Worm (Caenorhabditis elegans) whole organism, L4 larva: Measurements from ENCODE around the gene F59A6.2.

Experiments used
- F37D6.2 ChIP-seq: sonication (generic microtip); optimal IDR thresholded peaks from 2 replicates; lab custom pipeline; 2016; ENCODE audit warnings: mild to moderate bottlenecking, missing genetic modification characterization, missing compliant biosample characterization
- T26A8.4 ChIP-seq: fragments of 200-800 bp; sonication (Bioruptor generic); IDR thresholded peaks from 2 replicates; pipeline ENCODE4 v1.3.6; 2022; ENCODE audit warnings: missing genetic modification characterization, missing compliant biosample characterization
- Y48G9A.11 ChIP-seq: fragments of 200-800 bp; sonication (Bioruptor generic); IDR thresholded peaks from 2 replicates; pipeline ENCODE4 v1.3.6; 2022; ENCODE audit warnings: missing genetic modification reagents, missing genetic modification characterization, missing compliant biosample characterization
- ZK546.5 ChIP-seq, 2 experiments: sonication (generic microtip); optimal IDR thresholded peaks; 2 replicates each; lab custom pipeline; 2017; ENCODE audit warnings: missing biosample characterization in 2 of 2, missing genetic modification characterization in 2 of 2
- aha-1 ChIP-seq: fragments of 150-350 bp; peaks from one replicate; lab custom pipeline; 2014; ENCODE audit warnings: missing biosample characterization, missing genetic modification characterization
- arid-1 ChIP-seq: fragments of 200-800 bp; sonication (Bioruptor generic); conservative IDR thresholded peaks from 2 replicates; pipeline ENCODE4 v1.3.6; 2022; ENCODE audit warnings: missing genetic modification reagents, missing genetic modification characterization, missing compliant biosample characterization
- attf-4 ChIP-seq: sonication (generic microtip); optimal IDR thresholded peaks from 3 replicates; lab custom pipeline; 2017; ENCODE audit warnings: missing biosample characterization, missing genetic modification characterization
- ceh-20 ChIP-seq: fragments of 200-800 bp; sonication (Bioruptor generic); IDR thresholded peaks from 2 replicates; pipeline ENCODE4 v1.3.6; 2022; ENCODE audit warnings: missing genetic modification reagents, missing genetic modification characterization, missing compliant biosample characterization
- ceh-32 ChIP-seq: sonication (generic microtip); optimal IDR thresholded peaks from 2 replicates; lab custom pipeline; 2016; ENCODE audit warnings: mild to moderate bottlenecking, missing genetic modification characterization, missing compliant biosample characterization; ENCODE audit not compliant: poor library complexity
- ceh-82 ChIP-seq: sonication (generic microtip); optimal IDR thresholded peaks from 2 replicates; lab custom pipeline; 2017; ENCODE audit warnings: missing biosample characterization, missing genetic modification characterization
- ces-1 ChIP-seq: fragments of 150-350 bp; sonication (generic microtip); optimal IDR thresholded peaks from 4 replicates; lab custom pipeline; 2014; ENCODE audit warnings: missing biosample characterization, missing genetic modification reagents, missing genetic modification characterization
- ctbp-1 ChIP-seq: fragments of 200-800 bp; sonication (Bioruptor generic); IDR thresholded peaks from 2 replicates; pipeline ENCODE4 v1.3.6; 2022; ENCODE audit warnings: missing genetic modification reagents, missing genetic modification characterization, missing compliant biosample characterization
- daf-8 ChIP-seq: fragments of 200-800 bp; sonication (Bioruptor generic); IDR thresholded peaks from 2 replicates; pipeline ENCODE4 v1.3.6; 2022; ENCODE audit warnings: missing genetic modification characterization, missing compliant biosample characterization
- dmd-6 ChIP-seq: fragments of 200-800 bp; sonication (Bioruptor generic); IDR thresholded peaks from 2 replicates; pipeline ENCODE4 v1.3.6; 2022; ENCODE audit warnings: missing genetic modification reagents, missing genetic modification characterization, missing compliant biosample characterization
- dpl-1 ChIP-seq: fragments of 150-350 bp; optimal IDR thresholded peaks from 2 replicates; lab custom pipeline; 2014; ENCODE audit warnings: missing biosample characterization, missing genetic modification reagents, missing genetic modification characterization
- egl-27 ChIP-seq: sonication (generic microtip); optimal IDR thresholded peaks from 3 replicates; lab custom pipeline; 2017; ENCODE audit warnings: missing biosample characterization, missing genetic modification reagents, missing genetic modification characterization
- fkh-10 ChIP-seq: fragments of 150-350 bp; optimal IDR thresholded peaks from 2 replicates; lab custom pipeline; 2014; ENCODE audit warnings: missing biosample characterization, missing genetic modification reagents, missing genetic modification characterization
- fos-1 ChIP-seq: fragments of 150-350 bp; optimal IDR thresholded peaks from 2 replicates; lab custom pipeline; 2014; ENCODE audit warnings: missing biosample characterization, missing genetic modification characterization
- hif-1 ChIP-seq, 2 experiments: sonication (generic microtip); optimal IDR thresholded peaks; 2 replicates each; lab custom pipeline; 2016 to 2017; ENCODE audit warnings: missing compliant biosample characterization in 2 of 2, missing genetic modification characterization in 2 of 2, missing genetic modification reagents in 2 of 2, missing genotype in 2 of 2, mild to moderate bottlenecking in 1 of 2
- hlh-11 ChIP-seq: fragments of 200-800 bp; sonication (Bioruptor generic); optimal IDR thresholded peaks from 2 replicates; lab custom pipeline; 2018; ENCODE audit warnings: mild to moderate bottlenecking, missing genetic modification characterization, missing compliant biosample characterization
- hlh-30 ChIP-seq: sonication (generic microtip); optimal IDR thresholded peaks from 2 replicates; lab custom pipeline; 2017; ENCODE audit warnings: antibody characterized with exemption, mild to moderate bottlenecking, missing genetic modification characterization, missing compliant biosample characterization; ENCODE audit not compliant: insufficient read depth
- jun-1 ChIP-seq: fragments of 150-350 bp; optimal IDR thresholded peaks from 2 replicates; lab custom pipeline; 2014; ENCODE audit warnings: missing biosample characterization, missing genetic modification reagents, missing genetic modification characterization
- lir-3 ChIP-seq: sonication (generic microtip); optimal IDR thresholded peaks from 2 replicates; lab custom pipeline; 2016; ENCODE audit warnings: mild to moderate bottlenecking, missing genetic modification characterization, missing compliant biosample characterization
- mdl-1 ChIP-seq, 2 experiments: fragments of 150-350 bp in 1 of 2; sonication (generic microtip) in 1 of 2; optimal IDR thresholded peaks; 2 replicates each; lab custom pipeline; 2014 to 2017; ENCODE audit warnings: missing biosample characterization in 2 of 2, missing genetic modification characterization in 2 of 2
- mep-1 ChIP-seq: fragments of 150-350 bp; sonication (generic microtip); optimal IDR thresholded peaks from 3 replicates; lab custom pipeline; 2014; ENCODE audit warnings: missing biosample characterization, missing genetic modification characterization
- mes-2 ChIP-seq: sonication (generic microtip); optimal IDR thresholded peaks from 2 replicates; lab custom pipeline; 2016; ENCODE audit warnings: missing genotype, mild to moderate bottlenecking, missing genetic modification characterization, missing compliant biosample characterization; ENCODE audit not compliant: poor library complexity, severe bottlenecking
- mxl-3 ChIP-seq: fragments of 200-800 bp; sonication (Bioruptor generic); optimal IDR thresholded peaks from 2 replicates; lab custom pipeline; 2018; ENCODE audit warnings: mild to moderate bottlenecking, missing genetic modification characterization, missing compliant biosample characterization
- nhr-102 ChIP-seq: sonication (generic microtip); optimal IDR thresholded peaks from 2 replicates; lab custom pipeline; 2016; ENCODE audit warnings: mild to moderate bottlenecking, missing genetic modification characterization, moderate library complexity, missing compliant biosample characterization
- nhr-11 ChIP-seq: fragments of 150-350 bp; optimal IDR thresholded peaks from 2 replicates; lab custom pipeline; 2014; ENCODE audit warnings: missing biosample characterization, missing genetic modification characterization
- nhr-25 ChIP-seq: sonication (generic microtip); optimal IDR thresholded peaks from 2 replicates; lab custom pipeline; 2017; ENCODE audit warnings: missing genetic modification characterization, mild to moderate bottlenecking, missing compliant biosample characterization, antibody characterized with exemption, moderate library complexity, borderline replicate concordance; ENCODE audit not compliant: insufficient read depth
- nhr-28 ChIP-seq: fragments of 150-350 bp; optimal IDR thresholded peaks from 2 replicates; lab custom pipeline; 2014; ENCODE audit warnings: missing biosample characterization, missing genetic modification characterization
- nhr-41 ChIP-seq: fragments of 200-800 bp; sonication (Bioruptor generic); IDR thresholded peaks from 2 replicates; pipeline ENCODE4 v1.3.6; 2022; ENCODE audit warnings: missing genetic modification reagents, missing genetic modification characterization, missing compliant biosample characterization
- nhr-48 ChIP-seq: sonication (generic microtip); optimal IDR thresholded peaks from 2 replicates; lab custom pipeline; 2016; ENCODE audit warnings: mild to moderate bottlenecking, missing genetic modification characterization, missing compliant biosample characterization
- nhr-6 ChIP-seq: fragments of 150-350 bp; optimal IDR thresholded peaks from 2 replicates; lab custom pipeline; 2014; ENCODE audit warnings: missing biosample characterization, missing genetic modification characterization
- pha-4 ChIP-seq, 2 experiments: fragments of 150-350 bp in 1 of 2; fragments of 200-800 bp in 1 of 2; sonication (Bioruptor generic) in 1 of 2; IDR thresholded peaks in 1 of 2; optimal IDR thresholded peaks in 1 of 2; 2 replicates each; pipeline versions ENCODE4 v1.3.6 to Lab custom; 2014 to 2022; ENCODE audit warnings: missing genetic modification characterization in 2 of 2, missing genetic modification reagents in 2 of 2, missing biosample characterization in 1 of 2, missing compliant biosample characterization in 1 of 2
- php-3 ChIP-seq: fragments of 200-800 bp; sonication (Bioruptor generic); IDR thresholded peaks from 2 replicates; pipeline ENCODE4 v1.3.6; 2022; ENCODE audit warnings: missing genetic modification reagents, missing genetic modification characterization, missing compliant biosample characterization
- rbr-2 ChIP-seq: sonication (generic microtip); optimal IDR thresholded peaks from 2 replicates; lab custom pipeline; 2016; ENCODE audit warnings: missing genotype, missing genetic modification characterization, missing compliant biosample characterization
- set-16 ChIP-seq: fragments of 200-800 bp; sonication (Bioruptor generic); IDR thresholded peaks from 2 replicates; pipeline ENCODE4 v1.3.6; 2022; ENCODE audit warnings: missing genetic modification reagents, missing genetic modification characterization, missing compliant biosample characterization
- unc-130 ChIP-seq: sonication (generic microtip); optimal IDR thresholded peaks from 2 replicates; lab custom pipeline; 2016; ENCODE audit warnings: missing genetic modification reagents, missing genetic modification characterization, missing compliant biosample characterization
- unc-62 ChIP-seq, 3 experiments: fragments of 150-350 bp in 1 of 3; sonication (generic microtip); optimal IDR thresholded peaks in 2 of 3; peaks in 1 of 3; 1 replicate in 1 of 3; 2 replicates in 2 of 3; lab custom pipeline; 2014 to 2017; ENCODE audit warnings: missing biosample characterization in 3 of 3, missing genetic modification characterization in 3 of 3, missing genetic modification reagents in 3 of 3, missing genotype in 1 of 3
- vab-7 ChIP-seq: fragments of 200-800 bp; sonication (Bioruptor generic); IDR thresholded peaks from 2 replicates; pipeline ENCODE4 v1.3.6; 2022; ENCODE audit warnings: missing genetic modification reagents, missing genetic modification characterization, missing compliant biosample characterization
- zfp-3 ChIP-seq: fragments of 200-800 bp; sonication (Bioruptor generic); conservative IDR thresholded peaks from 2 replicates; pipeline ENCODE4 v1.3.6; 2022; ENCODE audit warnings: missing genetic modification reagents, missing genetic modification characterization, missing compliant biosample characterization
- zip-2 ChIP-seq: fragments of 150-350 bp; optimal IDR thresholded peaks from 2 replicates; lab custom pipeline; 2014; ENCODE audit warnings: missing biosample characterization, missing genetic modification characterization
- ztf-7 ChIP-seq: fragments of 150-350 bp; optimal IDR thresholded peaks from 2 replicates; lab custom pipeline; 2014; ENCODE audit warnings: missing biosample characterization, missing genetic modification characterization

F59A6.2 gene

ce11 chrII:5011978-5012377, 2.5 kb upstream of the F59A6.2 start, which contains the start of gene F59A6.12 (continued):
- no peak for TF ChIP-seq fos-1 (tag; lab: Kevin White, UChicago)
- TF ChIP-seq F37D6.2 = no peak
- TF ChIP-seq unc-62 (GFP tag; optimal IDR thresholded peaks at IDR 0.05 in 1 of 2; lab: Kevin White, UChicago) = no peak
- no peak for TF ChIP-seq unc-62 (tag; optimal IDR thresholded peaks at IDR 0.05; lab: Kevin White, UChicago)
- no peak for TF ChIP-seq ceh-32

- TF ChIP-seq aha-1 (tag; lab: Kevin White, UChicago) (peak; percentile 7), daf-8 (GFP tag; lab: Robert Waterston, UW) (no peak)
Measured at ce11 chrII:5016144-5016543, 1.6 kb downstream of the F59A6.2 start.

DNA sequence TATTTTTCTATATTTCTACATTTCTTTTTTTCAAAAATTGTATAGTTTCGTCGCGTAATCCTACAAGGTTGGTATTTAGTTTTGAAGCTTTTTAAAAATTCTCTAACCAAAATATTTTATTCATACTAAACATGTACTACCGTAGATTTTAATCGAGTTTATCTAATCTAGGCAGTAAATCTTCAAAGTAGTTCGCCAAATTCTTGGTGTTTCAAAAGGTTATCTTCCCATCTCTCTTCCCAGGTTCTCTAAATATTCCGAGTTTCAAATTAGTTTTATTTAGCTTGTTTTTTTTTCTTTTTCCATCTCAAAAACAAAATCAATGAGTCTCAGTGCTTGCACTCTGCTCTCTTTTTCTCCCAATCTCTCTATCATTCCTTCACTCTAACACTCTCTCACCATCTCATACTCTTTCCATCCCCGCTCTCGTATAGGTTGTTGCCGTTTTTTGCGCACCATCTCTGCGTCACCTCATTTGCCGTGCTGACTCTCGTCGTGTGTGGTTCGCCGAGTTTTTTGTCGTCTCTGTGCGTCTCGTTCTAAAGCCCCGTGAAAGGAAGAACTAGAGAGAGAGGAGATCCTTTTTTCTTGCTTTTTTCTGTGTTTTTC, 2.6 kb downstream of the F59A6.2 start:
- TF ChIP-seq mxl-3 (GFP tag; lab: Kevin White, UChicago) (peak; percentile 66), mdl-1 (tag; optimal IDR thresholded peaks at IDR 0.05; lab: Kevin White, UChicago) (peak; percentile 35 to 85), nhr-25 (tag; lab: Kevin White, UChicago) (no peak), unc-62 (GFP tag; optimal IDR thresholded peaks at IDR 0.05 in 1 of 2; lab: Kevin White, UChicago) (peak in 1 of 2 experiments; percentile 63), unc-62 (tag; optimal IDR thresholded peaks at IDR 0.05; lab: Kevin White, UChicago) (no peak), set-16 (peak; percentile 44; the same call in 1 of the 2 replicates), aha-1 (tag; lab: Kevin White, UChicago) (peak; percentile 97), vab-7 (GFP tag; lab: Robert Waterston, UW) (no peak), nhr-48 (tag; lab: Kevin White, UChicago) (peak; percentile 32), T26A8.4 (GFP tag; lab: Robert Waterston, UW) (peak; percentile 49; the same call in 1 of the 2 replicates), ctbp-1 (GFP tag; lab: Robert Waterston, UW) (peak; percentile 71), mep-1 (tag; lab: Kevin White, UChicago) (no peak), F37D6.2 (peak; percentile 5), ceh-82 (tag; lab: Kevin White, UChicago) (no peak), php-3 (GFP tag; lab: Robert Waterston, UW) (0 out of 2 replicates have a peak, but pooled peaks have one; percentile 16), ztf-7 (tag; lab: Kevin White, UChicago) (no peak), rbr-2 (peak; percentile 84), dpl-1 (GFP tag; lab: Kevin White, UChicago) (peak; percentile 60), nhr-6 (tag; lab: Kevin White, UChicago) (peak; percentile 21), pha-4 (GFP tag; IDR thresholded peaks at IDR 0.05; lab: Robert Waterston, UW) (peak; percentile 63; the same call in 1 of the 2 replicates), pha-4 (tag; optimal IDR thresholded peaks at IDR 0.05; lab: Kevin White, UChicago) (no peak), hlh-30 (tag; lab: Kevin White, UChicago) (peak; percentile 77), Y48G9A.11 (GFP tag; lab: Robert Waterston, UW) (no peak), nhr-41 (no peak), arid-1 (GFP tag; lab: Robert Waterston, UW) (0 out of 2 replicates have a peak, but pooled peaks have one; percentile 23), zip-2 (tag; lab: Kevin White, UChicago) (no peak), hif-1 (tag; optimal IDR thresholded peaks at IDR 0.05; lab: Kevin White, UChicago) (peak in 1 of 2 experiments; percentile 51), nhr-28 (tag; lab: Kevin White, UChicago) (peak; percentile 72), jun-1 (tag; lab: Kevin White, UChicago) (no peak), nhr-102 (peak; percentile 12), dmd-6 (GFP tag; lab: Robert Waterston, UW) (peak; percentile 59; the same call in 1 of the 2 replicates), nhr-11 (tag; lab: Kevin White, UChicago) (peak; percentile 63), lir-3 (tag; lab: Kevin White, UChicago) (no peak), ces-1 (peak; percentile 33), ZK546.5 (tag; optimal IDR thresholded peaks at IDR 0.05; lab: Kevin White, UChicago) (peak in 1 of 2 experiments; percentile 20), zfp-3 (no peak), hlh-11 (tag; lab: Kevin White, UChicago) (peak; percentile 83), unc-130 (GFP tag; lab: Kevin White, UChicago) (no peak), fkh-10 (GFP tag; lab: Kevin White, UChicago) (peak; percentile 58), egl-27 (tag; lab: Kevin White, UChicago) (no peak), fos-1 (tag; lab: Kevin White, UChicago) (no peak), mes-2 (tag; lab: Kevin White, UChicago) (peak; percentile 69), attf-4 (tag; lab: Kevin White, UChicago) (no peak), ceh-20 (peak; percentile 44)
